Worm (Caenorhabditis elegans): Measurements from ENCODE around the gene madf-11.

ce11 chrIII:5568265-5568664 is 35.0 kb downstream of the madf-11 start:
- TF ChIP-seq pqm-1 (tag; optimal IDR thresholded peaks at IDR 0.05) (no peak), ztf-4 (tag; optimal IDR thresholded peaks at IDR 0.05) (no peak), nhr-23 (tag; optimal IDR thresholded peaks at IDR 0.05) (no peak), egl-27 (tag; optimal IDR thresholded peaks at IDR 0.05) (no peak), fkh-10 (GFP tag; optimal IDR thresholded peaks at IDR 0.05) (no peak), zag-1 (tag; optimal IDR thresholded peaks at IDR 0.05) (no peak), ceh-82 (tag; optimal IDR thresholded peaks at IDR 0.05) (no peak), sea-2 (GFP tag; optimal IDR thresholded peaks at IDR 0.05) (no peak)
